Worm (Caenorhabditis elegans) whole organism, young adult: Measurements from ENCODE around the gene dod-20.

Experiments used
- B0261.1 ChIP-seq: sonication (generic microtip); optimal IDR thresholded peaks from 2 replicates; lab custom pipeline; 2016; ENCODE audit warnings: mild to moderate bottlenecking, missing genetic modification characterization, moderate library complexity, missing compliant biosample characterization
- F49E8.2 ChIP-seq: sonication (generic microtip); optimal IDR thresholded peaks from 3 replicates; lab custom pipeline; 2017; ENCODE audit warnings: missing genetic modification characterization, mild to moderate bottlenecking, missing compliant biosample characterization, antibody characterized with exemption, moderate library complexity; ENCODE audit not compliant: insufficient read depth
- ama-1 ChIP-seq, 3 experiments: fragments of 150-350 bp in 1 of 3; sonication (generic microtip) in 2 of 3; optimal IDR thresholded peaks; 2 replicates each; lab custom pipeline; 2014 to 2018; ENCODE audit warnings: missing biosample characterization in 2 of 3, missing genetic modification characterization in 2 of 3, missing genetic modification reagents in 2 of 3
- aptf-3 ChIP-seq: fragments of 200-800 bp; sonication (Bioruptor generic); IDR thresholded peaks from 2 replicates; pipeline ENCODE4 v1.3.6; 2022; ENCODE audit warnings: missing genetic modification characterization, missing compliant biosample characterization
- atf-7 ChIP-seq: sonication (generic microtip); optimal IDR thresholded peaks from 2 replicates; lab custom pipeline; 2017; ENCODE audit warnings: mild to moderate bottlenecking, missing genetic modification characterization, missing compliant biosample characterization
- attf-6 ChIP-seq: fragments of 200-800 bp; sonication (Bioruptor generic); IDR thresholded peaks from 2 replicates; pipeline ENCODE4 v1.3.6; 2022; ENCODE audit warnings: missing genetic modification reagents, missing genetic modification characterization, missing compliant biosample characterization
- ccch-3 ChIP-seq: fragments of 200-800 bp; sonication (Bioruptor generic); optimal IDR thresholded peaks from 2 replicates; lab custom pipeline; 2018; ENCODE audit warnings: mild to moderate bottlenecking, missing genetic modification characterization, missing compliant biosample characterization
- ceh-27 ChIP-seq: fragments of 200-800 bp; sonication (Bioruptor generic); optimal IDR thresholded peaks from 2 replicates; lab custom pipeline; 2018; ENCODE audit warnings: mild to moderate bottlenecking, missing genetic modification characterization, moderate library complexity, missing compliant biosample characterization
- hmg-1.2 ChIP-seq: fragments of 200-800 bp; sonication (Bioruptor generic); IDR thresholded peaks from 2 replicates; pipeline ENCODE4 v1.3.6; 2022; ENCODE audit warnings: missing genetic modification reagents, missing genetic modification characterization, missing compliant biosample characterization
- lir-1 ChIP-seq: fragments of 200-800 bp; sonication (Bioruptor generic); conservative IDR thresholded peaks from 2 replicates; pipeline ENCODE4 v1.3.6; 2022; ENCODE audit warnings: missing genetic modification reagents, missing genetic modification characterization, missing compliant biosample characterization
- madf-8 ChIP-seq: fragments of 200-800 bp; sonication (Bioruptor generic); conservative IDR thresholded peaks from 2 replicates; pipeline ENCODE4 v1.3.6; 2022; ENCODE audit warnings: missing genetic modification reagents, missing genetic modification characterization, missing compliant biosample characterization
- mes-4 ChIP-seq: sonication (generic microtip); optimal IDR thresholded peaks from 2 replicates; lab custom pipeline; 2016; ENCODE audit warnings: missing genotype, missing genetic modification characterization, missing compliant biosample characterization
- snpc-4 ChIP-seq, 5 experiments: fragments of 150-350 bp in 1 of 5; sonication (generic microtip) in 4 of 5; optimal IDR thresholded peaks; 2 replicates each; lab custom pipeline; 2014 to 2018; ENCODE audit warnings: missing genetic modification characterization in 5 of 5, missing biosample characterization in 3 of 5, antibody characterized with exemption in 2 of 5, mild to moderate bottlenecking in 2 of 5, missing compliant biosample characterization in 2 of 5, missing genotype in 2 of 5, moderate library complexity in 2 of 5, missing genetic modification reagents in 1 of 5
- unc-62 ChIP-seq: fragments of 150-350 bp; optimal IDR thresholded peaks from 2 replicates; lab custom pipeline; 2014; ENCODE audit warnings: missing biosample characterization, missing genetic modification reagents, missing genetic modification characterization

DNA sequence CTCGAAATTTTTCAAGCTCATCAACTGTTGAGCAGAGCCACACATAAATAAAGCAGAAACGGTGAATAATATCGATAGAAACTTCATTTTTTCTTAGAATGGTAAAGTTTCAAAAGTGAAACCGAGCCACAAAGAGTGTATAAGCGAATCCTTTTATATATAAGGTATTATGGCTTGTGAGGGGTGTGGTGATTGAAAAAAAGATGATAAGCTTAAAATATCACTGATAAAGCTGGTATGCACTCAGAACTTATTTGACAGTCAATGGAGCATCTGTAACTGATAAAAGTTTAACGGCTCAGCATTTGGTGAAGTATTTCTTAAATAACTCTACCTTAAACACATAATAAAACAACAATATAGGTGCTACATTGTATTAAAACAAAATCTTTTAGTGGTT is 7.6 kb upstream of the dod-20 start, which contains the start of gene dod-19:
- TF ChIP-seq ccch-3: no peak
- TF ChIP-seq snpc-4 (GFP tag; optimal IDR thresholded peaks at IDR 0.05; lab: Kevin White, UChicago): no peak
- no peak for TF ChIP-seq snpc-4 (tag; optimal IDR thresholded peaks at IDR 0.05; lab: Kevin White, UChicago)
- no peak for TF ChIP-seq lir-1
- no peak for TF ChIP-seq ceh-27 (GFP tag; lab: Kevin White, UChicago)
- TF ChIP-seq F49E8.2 (tag; lab: Kevin White, UChicago): no peak
- no peak for TF ChIP-seq madf-8 (GFP tag; lab: Robert Waterston, UW)
- TF ChIP-seq ama-1 (optimal IDR thresholded peaks at IDR 0.05; lab: Kevin White, UChicago): no peak
- TF ChIP-seq ama-1 (GFP tag; optimal IDR thresholded peaks at IDR 0.05; lab: Kevin White, UChicago): no peak
- no peak for TF ChIP-seq unc-62 (GFP tag; lab: Kevin White, UChicago)
- no peak for TF ChIP-seq aptf-3 (GFP tag; lab: Robert Waterston, UW)
- no peak for TF ChIP-seq attf-6
- TF ChIP-seq B0261.1: no peak
- TF ChIP-seq atf-7 (tag; lab: Kevin White, UChicago): no peak
- TF ChIP-seq mes-4 (tag; lab: Kevin White, UChicago): no peak
- TF ChIP-seq hmg-1.2 (GFP tag; lab: Robert Waterston, UW): no peak
